Worm (Caenorhabditis elegans) whole organism, young adult: ENCODE measurements around the gene dph-1.

Experiments
- B0035.1 ChIP-seq: sonication (generic microtip); optimal IDR thresholded peaks from 2 replicates; lab custom pipeline; 2016; ENCODE audit warnings: missing genetic modification characterization, mild to moderate bottlenecking, missing compliant biosample characterization, missing genotype, missing genetic modification reagents
- B0336.3 ChIP-seq: fragments of 200-800 bp; sonication (Bioruptor generic); IDR thresholded peaks from 2 replicates; pipeline ENCODE4 v1.3.6; 2022; ENCODE audit warnings: missing genetic modification characterization, missing compliant biosample characterization
- F52B5.7 ChIP-seq: sonication (generic microtip); optimal IDR thresholded peaks from 2 replicates; lab custom pipeline; 2016; ENCODE audit warnings: mild to moderate bottlenecking, missing genetic modification characterization, missing compliant biosample characterization
- K12H6.12 ChIP-seq: fragments of 200-800 bp; sonication (Bioruptor generic); optimal IDR thresholded peaks from 2 replicates; lab custom pipeline; 2018; ENCODE audit warnings: mild to moderate bottlenecking, missing genetic modification characterization, missing compliant biosample characterization
- T07F8.4 ChIP-seq: sonication (generic microtip); optimal IDR thresholded peaks from 2 replicates; lab custom pipeline; 2016; ENCODE audit warnings: mild to moderate bottlenecking, missing genetic modification characterization, moderate library complexity, missing compliant biosample characterization
- Y53F4B.3 ChIP-seq: fragments of 200-800 bp; sonication (Bioruptor generic); IDR thresholded peaks from 2 replicates; pipeline ENCODE4 v1.3.6; 2022; ENCODE audit warnings: missing genetic modification reagents, missing genetic modification characterization, missing compliant biosample characterization
- Y67H2A.10 ChIP-seq: fragments of 200-800 bp; sonication (Bioruptor generic); conservative IDR thresholded peaks from 2 replicates; pipeline ENCODE4 v1.3.6; 2022; ENCODE audit warnings: missing genetic modification reagents, missing genetic modification characterization, missing compliant biosample characterization
- Y79H2A.3 ChIP-seq: fragments of 200-800 bp; sonication (Bioruptor generic); conservative IDR thresholded peaks from 2 replicates; pipeline ENCODE4 v1.3.6; 2022; ENCODE audit warnings: missing genetic modification reagents, missing genetic modification characterization, missing compliant biosample characterization
- Y95B8A.8 ChIP-seq: fragments of 200-800 bp; sonication (Bioruptor generic); IDR thresholded peaks from 2 replicates; pipeline ENCODE4 v1.3.6; 2022; ENCODE audit warnings: missing genetic modification reagents, missing genetic modification characterization, missing compliant biosample characterization
- atf-7 ChIP-seq: sonication (generic microtip); optimal IDR thresholded peaks from 2 replicates; lab custom pipeline; 2017; ENCODE audit warnings: mild to moderate bottlenecking, missing genetic modification characterization, missing compliant biosample characterization
- bed-1 ChIP-seq: fragments of 200-800 bp; sonication (Bioruptor generic); IDR thresholded peaks from 2 replicates; pipeline ENCODE4 v1.3.6; 2022; ENCODE audit warnings: missing genetic modification reagents, missing genetic modification characterization, missing compliant biosample characterization
- bed-2 ChIP-seq: fragments of 200-800 bp; sonication (Bioruptor generic); IDR thresholded peaks from 2 replicates; pipeline ENCODE4 v1.3.6; 2022; ENCODE audit warnings: missing genetic modification reagents, missing genetic modification characterization, missing compliant biosample characterization
- cebp-1 ChIP-seq, 2 experiments: fragments of 200-800 bp in 1 of 2; sonication (Bioruptor generic) in 1 of 2; sonication (generic microtip) in 1 of 2; IDR thresholded peaks in 1 of 2; optimal IDR thresholded peaks in 1 of 2; 2 replicates each; pipeline versions ENCODE4 v1.3.6 to Lab custom; 2017 to 2022; ENCODE audit warnings: missing compliant biosample characterization in 2 of 2, missing genetic modification characterization in 2 of 2, mild to moderate bottlenecking in 1 of 2, missing genetic modification reagents in 1 of 2, moderate library complexity in 1 of 2
- ceh-58 ChIP-seq: fragments of 200-800 bp; sonication (Bioruptor generic); IDR thresholded peaks from 2 replicates; pipeline ENCODE4 v1.3.6; 2022; ENCODE audit warnings: missing genetic modification characterization, missing compliant biosample characterization
- ceh-79 ChIP-seq: sonication (generic microtip); optimal IDR thresholded peaks from 2 replicates; lab custom pipeline; 2017; ENCODE audit warnings: mild to moderate bottlenecking, missing genetic modification characterization, missing compliant biosample characterization
- ceh-91 ChIP-seq: fragments of 200-800 bp; sonication (Bioruptor generic); IDR thresholded peaks from 2 replicates; pipeline ENCODE4 v1.3.6; 2022; ENCODE audit warnings: missing genetic modification reagents, missing genetic modification characterization, missing compliant biosample characterization
- die-1 ChIP-seq: sonication (generic microtip); optimal IDR thresholded peaks from 2 replicates; lab custom pipeline; 2016; ENCODE audit warnings: missing genotype, mild to moderate bottlenecking, missing genetic modification characterization, missing compliant biosample characterization
- dpff-1 ChIP-seq: sonication (generic microtip); optimal IDR thresholded peaks from 2 replicates; lab custom pipeline; 2017; ENCODE audit warnings: mild to moderate bottlenecking, missing genetic modification characterization, missing compliant biosample characterization
- dpl-1 ChIP-seq: fragments of 150-350 bp; optimal IDR thresholded peaks from 2 replicates; lab custom pipeline; 2014; ENCODE audit warnings: missing biosample characterization, missing genetic modification reagents, missing genetic modification characterization
- efl-1 ChIP-seq: fragments of 150-350 bp; optimal IDR thresholded peaks from 2 replicates; lab custom pipeline; 2014; ENCODE audit warnings: missing biosample characterization, missing genetic modification reagents, missing genetic modification characterization
- egl-44 ChIP-seq: fragments of 200-800 bp; sonication (Bioruptor generic); IDR thresholded peaks from 2 replicates; pipeline ENCODE4 v1.3.6; 2022; ENCODE audit warnings: missing genetic modification reagents, missing genetic modification characterization, missing compliant biosample characterization
- ekl-4 ChIP-seq: fragments of 200-800 bp; sonication (Bioruptor generic); IDR thresholded peaks from 2 replicates; pipeline ENCODE4 v1.3.6; 2022; ENCODE audit warnings: missing genetic modification reagents, missing genetic modification characterization, missing compliant biosample characterization
- ets-4 ChIP-seq: fragments of 200-800 bp; sonication (Bioruptor generic); optimal IDR thresholded peaks from 2 replicates; lab custom pipeline; 2018; ENCODE audit warnings: mild to moderate bottlenecking, missing genetic modification characterization, missing compliant biosample characterization
- him-1 ChIP-seq: sonication (generic microtip); optimal IDR thresholded peaks from 2 replicates; lab custom pipeline; 2016; ENCODE audit warnings: missing genotype, missing genetic modification reagents, missing genetic modification characterization, missing compliant biosample characterization
- hlh-26 ChIP-seq: fragments of 200-800 bp; sonication (Bioruptor generic); conservative IDR thresholded peaks from 2 replicates; pipeline ENCODE4 v1.3.6; 2022; ENCODE audit warnings: missing genetic modification reagents, missing genetic modification characterization, missing compliant biosample characterization
- hrde-1 ChIP-seq: sonication (generic microtip); optimal IDR thresholded peaks from 2 replicates; lab custom pipeline; 2016; ENCODE audit warnings: missing genetic modification characterization, mild to moderate bottlenecking, missing compliant biosample characterization, moderate library complexity, missing genotype, missing genetic modification reagents, borderline replicate concordance
- lag-1 ChIP-seq: fragments of 200-800 bp; sonication (Bioruptor generic); IDR thresholded peaks from 2 replicates; pipeline ENCODE4 v1.3.6; 2022; ENCODE audit warnings: missing genetic modification reagents, missing genetic modification characterization, missing compliant biosample characterization
- lin-26 ChIP-seq: fragments of 200-800 bp; sonication (Bioruptor generic); IDR thresholded peaks from 2 replicates; pipeline ENCODE4 v1.3.6; 2022; ENCODE audit warnings: missing genetic modification reagents, missing genetic modification characterization, missing compliant biosample characterization
- lin-35 ChIP-seq, 3 experiments: fragments of 150-350 bp in 2 of 3; sonication (generic microtip) in 1 of 3; optimal IDR thresholded peaks; 2 replicates each; lab custom pipeline; 2014 to 2018; ENCODE audit warnings: missing biosample characterization in 3 of 3, missing genetic modification characterization in 3 of 3, missing genetic modification reagents in 3 of 3
- lsy-27 ChIP-seq: sonication (generic microtip); optimal IDR thresholded peaks from 2 replicates; lab custom pipeline; 2017; ENCODE audit warnings: missing genetic modification characterization, mild to moderate bottlenecking, missing compliant biosample characterization, antibody characterized with exemption, missing genotype, borderline replicate concordance; ENCODE audit not compliant: insufficient read depth
- mcd-1 ChIP-seq: fragments of 200-800 bp; sonication (Bioruptor generic); IDR thresholded peaks from 2 replicates; pipeline ENCODE4 v1.3.6; 2022; ENCODE audit warnings: missing genetic modification reagents, missing genetic modification characterization, missing compliant biosample characterization
- mes-4 ChIP-seq: sonication (generic microtip); optimal IDR thresholded peaks from 2 replicates; lab custom pipeline; 2016; ENCODE audit warnings: missing genotype, missing genetic modification characterization, missing compliant biosample characterization
- mxl-1 ChIP-seq: sonication (generic microtip); optimal IDR thresholded peaks from 2 replicates; lab custom pipeline; 2016; ENCODE audit warnings: missing genetic modification characterization, missing compliant biosample characterization
- nfyb-1 ChIP-seq: fragments of 200-800 bp; sonication (Bioruptor generic); IDR thresholded peaks from 2 replicates; pipeline ENCODE4 v1.3.6; 2022; ENCODE audit warnings: missing genetic modification reagents, missing genetic modification characterization, missing compliant biosample characterization
- nhr-27 ChIP-seq: fragments of 200-800 bp; sonication (Bioruptor generic); optimal IDR thresholded peaks from 2 replicates; lab custom pipeline; 2018; ENCODE audit warnings: mild to moderate bottlenecking, missing genetic modification characterization, moderate library complexity, missing compliant biosample characterization
- pha-4 ChIP-seq: fragments of 150-350 bp; sonication (generic microtip); optimal IDR thresholded peaks from 2 replicates; lab custom pipeline; 2014; ENCODE audit warnings: missing biosample characterization, missing genetic modification reagents, missing genetic modification characterization
- rcor-1 ChIP-seq: fragments of 200-800 bp; sonication (Bioruptor generic); IDR thresholded peaks from 2 replicates; pipeline ENCODE4 v1.3.6; 2022; ENCODE audit warnings: missing genetic modification reagents, missing genetic modification characterization, missing compliant biosample characterization
- rpc-1 ChIP-seq, 2 experiments: fragments of 150-350 bp in 1 of 2; sonication (generic microtip) in 1 of 2; optimal IDR thresholded peaks; 2 replicates each; lab custom pipeline; 2014 to 2018; ENCODE audit warnings: missing biosample characterization in 1 of 2, missing genetic modification characterization in 1 of 2, missing genetic modification reagents in 1 of 2, missing genotype in 1 of 2
- sea-2 ChIP-seq: fragments of 200-800 bp; sonication (Bioruptor generic); IDR thresholded peaks from 2 replicates; pipeline ENCODE4 v1.3.6; 2022; ENCODE audit warnings: missing genetic modification characterization, missing compliant biosample characterization
- snpc-1.1 ChIP-seq: sonication (generic microtip); optimal IDR thresholded peaks from 2 replicates; lab custom pipeline; 2017; ENCODE audit warnings: missing genetic modification characterization, mild to moderate bottlenecking, missing compliant biosample characterization, antibody characterized with exemption, moderate library complexity, missing genotype, missing genetic modification reagents; ENCODE audit not compliant: insufficient read depth
- snpc-3.4 ChIP-seq: sonication (generic microtip); optimal IDR thresholded peaks from 2 replicates; lab custom pipeline; 2017; ENCODE audit warnings: missing genetic modification characterization, mild to moderate bottlenecking, missing compliant biosample characterization, antibody characterized with exemption, moderate library complexity, missing genotype, missing genetic modification reagents
- tbp1 ChIP-seq: fragments of 200-800 bp; sonication (Bioruptor generic); optimal IDR thresholded peaks from 2 replicates; lab custom pipeline; 2018; ENCODE audit warnings: mild to moderate bottlenecking, missing genetic modification characterization, missing compliant biosample characterization
- tbx-9 ChIP-seq: sonication (generic microtip); optimal IDR thresholded peaks from 2 replicates; lab custom pipeline; 2016; ENCODE audit warnings: borderline replicate concordance, missing genetic modification characterization, inconsistent platforms, missing compliant biosample characterization
- tlf-1 ChIP-seq: fragments of 200-800 bp; sonication (Bioruptor generic); optimal IDR thresholded peaks from 2 replicates; lab custom pipeline; 2018; ENCODE audit warnings: mild to moderate bottlenecking, missing genetic modification characterization, missing compliant biosample characterization
- unc-62 ChIP-seq: fragments of 150-350 bp; optimal IDR thresholded peaks from 2 replicates; lab custom pipeline; 2014; ENCODE audit warnings: missing biosample characterization, missing genetic modification reagents, missing genetic modification characterization
- xnd-1 ChIP-seq: sonication (generic microtip); optimal IDR thresholded peaks from 2 replicates; lab custom pipeline; 2016; ENCODE audit warnings: missing genotype, missing genetic modification reagents, missing genetic modification characterization, missing compliant biosample characterization
- ztf-18 ChIP-seq: sonication (generic microtip); optimal IDR thresholded peaks from 2 replicates; lab custom pipeline; 2016; ENCODE audit warnings: missing genotype, mild to moderate bottlenecking, missing genetic modification characterization, missing compliant biosample characterization
- ztf-28 ChIP-seq: fragments of 200-800 bp; sonication (Bioruptor generic); IDR thresholded peaks from 2 replicates; pipeline ENCODE4 v1.3.6; 2022; ENCODE audit warnings: missing genetic modification reagents, missing genetic modification characterization, missing compliant biosample characterization

dph-1 gene

ce11 chrIII:3719564-3719963 lies 12.9 kb downstream of the dph-1 start, which contains the start of gene C14B1.8:
TSS of gene C14B1.8 (minus strand) at chrIII:3719680.
- TF ChIP-seq Y95B8A.8 (GFP tag; lab: Robert Waterston, UW) (no peak), T07F8.4 (tag; lab: Kevin White, UChicago) (no peak), nfyb-1 (no peak), tlf-1 (no peak), Y53F4B.3 (GFP tag; lab: Robert Waterston, UW) (no peak), tbp1 (GFP tag; lab: Kevin White, UChicago) (no peak), ekl-4 (GFP tag; lab: Robert Waterston, UW) (0 out of 2 replicates have a peak, but pooled peaks have one; percentile 23), snpc-3.4 (tag; lab: Kevin White, UChicago) (peak; percentile 34), rpc-1 (optimal IDR thresholded peaks at IDR 0.05; lab: Kevin White, UChicago) (no peak), rpc-1 (tag; optimal IDR thresholded peaks at IDR 0.05; lab: Kevin White, UChicago) (no peak), rcor-1 (GFP tag; lab: Robert Waterston, UW) (no peak), mxl-1 (tag; lab: Kevin White, UChicago) (no peak), sea-2 (GFP tag; lab: Robert Waterston, UW) (no peak), cebp-1 (GFP tag; IDR thresholded peaks at IDR 0.05; lab: Robert Waterston, UW) (no peak), cebp-1 (tag; optimal IDR thresholded peaks at IDR 0.05; lab: Kevin White, UChicago) (no peak), ceh-91 (GFP tag; lab: Robert Waterston, UW) (no peak), B0336.3 (GFP tag; lab: Robert Waterston, UW) (peak; percentile 18; the same call in 1 of the 2 replicates), atf-7 (tag; lab: Kevin White, UChicago) (no peak), Y67H2A.10 (GFP tag; lab: Robert Waterston, UW) (no peak), lin-35 (GFP tag; optimal IDR thresholded peaks at IDR 0.05; lab: Kevin White, UChicago) (no peak), ets-4 (GFP tag; lab: Kevin White, UChicago) (no peak), F52B5.7 (tag; lab: Kevin White, UChicago) (no peak), bed-1 (GFP tag; lab: Robert Waterston, UW) (no peak), ceh-79 (no peak), mcd-1 (GFP tag; lab: Robert Waterston, UW) (no peak), hrde-1 (tag; lab: Kevin White, UChicago) (peak; percentile 23), dpff-1 (tag; lab: Kevin White, UChicago) (no peak), ztf-18 (tag; lab: Kevin White, UChicago) (no peak), lag-1 (GFP tag; lab: Robert Waterston, UW) (no peak), xnd-1 (no peak), nhr-27 (tag; lab: Kevin White, UChicago) (no peak), him-1 (tag; lab: Kevin White, UChicago) (peak; percentile 74), mes-4 (no peak), lsy-27 (tag; lab: Kevin White, UChicago) (no peak), B0035.1 (tag; lab: Kevin White, UChicago) (no peak), Y79H2A.3 (no peak), K12H6.12 (tag; lab: Kevin White, UChicago) (no peak), bed-2 (no peak), ztf-28 (GFP tag; lab: Robert Waterston, UW) (no peak), die-1 (tag; lab: Kevin White, UChicago) (no peak), efl-1 (GFP tag; lab: Kevin White, UChicago) (no peak), ceh-58 (GFP tag; lab: Robert Waterston, UW) (no peak), lin-26 (GFP tag; lab: Robert Waterston, UW) (no peak), unc-62 (GFP tag; lab: Kevin White, UChicago) (no peak), hlh-26 (GFP tag; lab: Robert Waterston, UW) (no peak), dpl-1 (GFP tag; lab: Kevin White, UChicago) (no peak), egl-44 (GFP tag; lab: Robert Waterston, UW) (no peak), pha-4 (tag; lab: Kevin White, UChicago) (no peak), snpc-1.1 (tag; lab: Kevin White, UChicago) (no peak), tbx-9 (tag; lab: Kevin White, UChicago) (no peak)
